Worm (Caenorhabditis elegans) whole organism, L4 larva: ENCODE measurements around the gene dyc-1.

Experiments
- aha-1 ChIP-seq: fragments of 150-350 bp; peaks from one replicate; lab custom pipeline; 2014; ENCODE audit warnings: missing biosample characterization, missing genetic modification characterization
- aly-2 ChIP-seq: sonication (generic microtip); optimal IDR thresholded peaks from 2 replicates; lab custom pipeline; 2018; ENCODE audit warnings: missing biosample characterization, missing genetic modification characterization
- hif-1 ChIP-seq, 2 experiments: sonication (generic microtip); optimal IDR thresholded peaks; 2 replicates each; lab custom pipeline; 2016 to 2017; ENCODE audit warnings: missing compliant biosample characterization in 2 of 2, missing genetic modification characterization in 2 of 2, missing genetic modification reagents in 2 of 2, missing genotype in 2 of 2, mild to moderate bottlenecking in 1 of 2
- jun-1 ChIP-seq: fragments of 150-350 bp; optimal IDR thresholded peaks from 2 replicates; lab custom pipeline; 2014; ENCODE audit warnings: missing biosample characterization, missing genetic modification reagents, missing genetic modification characterization
- mdt-29 ChIP-seq: fragments of 200-800 bp; sonication (Bioruptor generic); IDR thresholded peaks from 2 replicates; pipeline ENCODE4 v1.3.6; 2022; ENCODE audit warnings: missing genetic modification reagents, missing genetic modification characterization, missing compliant biosample characterization
- nhr-237 ChIP-seq: sonication (generic microtip); optimal IDR thresholded peaks from 2 replicates; lab custom pipeline; 2017; ENCODE audit warnings: missing biosample characterization, missing genetic modification characterization
- nhr-28 ChIP-seq: fragments of 150-350 bp; optimal IDR thresholded peaks from 2 replicates; lab custom pipeline; 2014; ENCODE audit warnings: missing biosample characterization, missing genetic modification characterization
- nhr-6 ChIP-seq: fragments of 150-350 bp; optimal IDR thresholded peaks from 2 replicates; lab custom pipeline; 2014; ENCODE audit warnings: missing biosample characterization, missing genetic modification characterization
- nhr-77 ChIP-seq: fragments of 150-350 bp; optimal IDR thresholded peaks from 2 replicates; lab custom pipeline; 2014; ENCODE audit warnings: missing biosample characterization, missing genetic modification characterization
- sdz-12 ChIP-seq: fragments of 200-800 bp; sonication (Bioruptor generic); optimal IDR thresholded peaks from 2 replicates; lab custom pipeline; 2018; ENCODE audit warnings: mild to moderate bottlenecking, missing genetic modification characterization, missing compliant biosample characterization
- spr-3 ChIP-seq: fragments of 200-800 bp; sonication (Bioruptor generic); optimal IDR thresholded peaks from 2 replicates; lab custom pipeline; 2018; ENCODE audit warnings: mild to moderate bottlenecking, missing genetic modification characterization, missing compliant biosample characterization
- unc-62 ChIP-seq, 3 experiments: fragments of 150-350 bp in 1 of 3; sonication (generic microtip); optimal IDR thresholded peaks in 2 of 3; peaks in 1 of 3; 1 replicate in 1 of 3; 2 replicates in 2 of 3; lab custom pipeline; 2014 to 2017; ENCODE audit warnings: missing biosample characterization in 3 of 3, missing genetic modification characterization in 3 of 3, missing genetic modification reagents in 3 of 3, missing genotype in 1 of 3

Gene dyc-1

ce11 chrX:14101986-14102385 lies 52.7 kb downstream of the dyc-1 start, which contains the start of gene F16B12.6 (continued):
- peak in 1 of 2 experiments; percentile 53 for TF ChIP-seq hif-1 (tag; optimal IDR thresholded peaks at IDR 0.05; lab: Kevin White, UChicago)

ce11 chrX:14102474-14102873 lies 53.1 kb downstream of the dyc-1 start:
- peak in 1 of 2 experiments; percentile 95 for TF ChIP-seq unc-62 (GFP tag; optimal IDR thresholded peaks at IDR 0.05 in 1 of 2; lab: Kevin White, UChicago)
- TF ChIP-seq unc-62 (tag; optimal IDR thresholded peaks at IDR 0.05; lab: Kevin White, UChicago): no peak
- TF ChIP-seq nhr-237 (tag; lab: Kevin White, UChicago): no peak

DNA sequence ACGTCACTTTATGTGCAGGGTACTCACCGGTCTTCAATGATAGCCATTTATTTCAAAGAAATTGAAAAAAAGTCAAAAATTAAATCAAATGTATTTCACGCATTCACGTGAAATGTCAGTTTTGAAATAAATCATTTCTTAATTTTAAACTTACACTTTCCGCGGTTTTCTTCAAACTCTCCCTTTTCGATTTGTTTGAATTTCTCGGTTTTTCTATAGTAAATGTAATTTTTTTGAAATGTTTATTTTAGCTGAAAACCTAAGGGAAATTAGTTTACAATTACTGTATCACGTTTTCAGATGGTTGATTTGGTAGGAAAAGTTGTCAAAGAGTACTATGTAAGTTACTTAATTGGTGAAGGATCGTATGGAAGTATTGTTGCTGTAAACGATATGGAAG lies 58.9 kb downstream of the dyc-1 start, which contains the start of gene F16B12.7:
F16B12.7 (plus strand) TSS at position 301 of the 400 bp plus-strand sequence.
- TF ChIP-seq mdt-29 (GFP tag; lab: Robert Waterston, UW): no peak
- TF ChIP-seq nhr-6: no peak
- peak in 1 of 2 experiments; percentile 39 for TF ChIP-seq unc-62 (GFP tag; optimal IDR thresholded peaks at IDR 0.05 in 1 of 2; lab: Kevin White, UChicago)
- TF ChIP-seq unc-62 (tag; optimal IDR thresholded peaks at IDR 0.05; lab: Kevin White, UChicago): no peak

DNA sequence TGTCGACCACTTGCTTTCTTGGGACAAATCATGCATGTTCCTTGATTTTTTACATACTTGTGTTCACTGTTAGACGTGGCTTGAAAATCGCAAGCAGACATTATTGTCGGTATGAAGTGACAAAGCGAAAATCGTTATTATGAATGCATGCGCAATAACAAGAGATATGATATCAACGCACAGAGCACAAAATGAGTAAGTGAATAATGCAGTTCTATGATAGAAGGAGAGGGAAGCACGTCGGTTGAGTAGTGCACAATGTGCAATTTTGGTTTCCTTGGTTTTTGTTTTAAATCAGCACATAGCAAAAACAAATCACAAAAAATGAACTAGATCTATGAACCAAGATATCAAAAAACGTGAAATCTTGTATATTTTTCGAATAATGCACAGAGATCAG lies 64.0 kb downstream of the dyc-1 start, which contains the start of gene nhr-281:
nhr-281 (minus strand) TSS at position 101 of the 400 bp plus-strand sequence.
- no peak for TF ChIP-seq spr-3 (GFP tag; lab: Kevin White, UChicago)
- no peak for TF ChIP-seq nhr-28
- no peak for TF ChIP-seq sdz-12
- no peak for TF ChIP-seq aly-2 (tag; lab: Kevin White, UChicago)
- TF ChIP-seq jun-1 (tag; lab: Kevin White, UChicago): no peak
- TF ChIP-seq nhr-77: no peak
- no peak for TF ChIP-seq aha-1 (tag; lab: Kevin White, UChicago)
